Fruit fly (Drosophila melanogaster): Measurements from ENCODE around the gene CG9853.

Gene CG9853

DNA sequence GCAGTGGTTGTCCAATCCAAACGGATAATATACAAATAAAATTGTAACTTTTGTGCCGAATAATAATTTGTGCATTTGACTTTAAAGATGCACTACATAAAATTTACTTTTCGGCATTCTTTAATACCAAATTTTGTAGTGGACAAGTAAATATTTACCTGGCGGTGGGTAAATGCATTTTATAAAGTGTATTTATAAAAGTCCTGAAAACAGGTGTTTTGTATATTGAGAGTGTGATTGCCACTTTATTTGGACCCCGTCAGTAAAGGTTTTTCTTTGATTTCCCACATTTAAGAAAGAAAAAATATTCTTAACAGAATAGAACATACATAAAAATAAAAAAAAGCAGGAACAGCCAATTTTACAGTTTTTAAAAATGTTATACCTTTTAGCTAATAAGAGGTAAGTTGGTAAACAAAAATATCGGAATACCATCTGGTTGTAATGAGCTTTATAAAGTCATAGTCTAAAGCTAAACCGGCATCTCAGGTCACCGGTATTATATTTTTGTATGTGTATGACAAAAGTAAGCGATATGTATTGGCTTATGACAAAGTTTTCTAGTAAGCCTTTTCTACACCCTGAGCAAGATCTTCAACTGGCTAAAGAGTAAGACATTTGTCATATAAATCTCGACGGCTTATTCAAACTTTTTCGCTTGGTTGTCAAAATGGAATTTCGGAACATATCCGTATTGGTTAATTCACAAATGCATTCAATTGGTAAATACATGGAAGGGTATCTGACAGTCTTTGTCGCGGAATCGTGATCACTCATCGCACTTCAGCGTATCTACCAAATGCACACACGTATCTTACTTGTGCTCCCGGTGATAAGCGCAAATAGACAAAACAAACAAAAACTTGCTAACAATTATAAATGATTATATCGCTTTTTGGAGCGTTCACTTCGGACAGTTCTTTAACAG, 6.9 kb downstream of the CG9853 start (continued):
- peak; percentile 83 for TF ChIP-seq Aef1 (GFP tag; IDR thresholded peaks at IDR 0.05)
- peak; percentile 83 for TF ChIP-seq CG17361 (GFP tag; IDR thresholded peaks at IDR 0.05)
- TF ChIP-seq fd64A (GFP tag; optimal IDR thresholded peaks at IDR 0.05): peak; percentile 75
- TF ChIP-seq CG2199 (GFP tag; IDR thresholded peaks at IDR 0.05): peak; percentile 91; the same call in 2 of the 3 replicates
- peak; percentile 75 for TF ChIP-seq NK7.1 (GFP tag; optimal IDR thresholded peaks at IDR 0.05)
- TF ChIP-seq Hmr (GFP tag; optimal IDR thresholded peaks at IDR 0.05): peak; percentile 89
- TF ChIP-seq Taf1 (GFP tag; IDR thresholded peaks at IDR 0.05): peak; percentile 70; the same call in 1 of the 2 replicates
- TF ChIP-seq en (GFP tag; optimal IDR thresholded peaks at IDR 0.05): peak; percentile 73
- TF ChIP-seq sens-2 (GFP tag; IDR thresholded peaks at IDR 0.05): peak; percentile 53; the same call in 1 of the 2 replicates
- peak; percentile 51 for TF ChIP-seq Lhr (GFP tag; optimal IDR thresholded peaks at IDR 0.05)
- TF ChIP-seq esg (GFP tag; conservative IDR thresholded peaks at IDR 0.05): peak; percentile 86
- TF ChIP-seq Eip74EF (GFP tag; optimal IDR thresholded peaks at IDR 0.05): peak in 1 of 2 experiments; percentile 85
- peak; percentile 97 for TF ChIP-seq CG12769 (tag; optimal IDR thresholded peaks at IDR 0.05)
- TF ChIP-seq CG7745 (tag; optimal IDR thresholded peaks at IDR 0.05): no peak
- peak; percentile 77 for TF ChIP-seq CG10267 (tag; optimal IDR thresholded peaks at IDR 0.05)
- peak; percentile 94 for TF ChIP-seq dysf (GFP tag; IDR thresholded peaks at IDR 0.05)
- TF ChIP-seq CG31388 (GFP tag; optimal IDR thresholded peaks at IDR 0.05): peak; percentile 74
- peak; percentile 93 for TF ChIP-seq ci (GFP tag; IDR thresholded peaks at IDR 0.05)
- TF ChIP-seq Max (GFP tag; optimal IDR thresholded peaks at IDR 0.05): peak; percentile 85
- TF ChIP-seq CG3726 (GFP tag; IDR thresholded peaks at IDR 0.05): peak; percentile 75
- TF ChIP-seq CG6813 (GFP tag; optimal IDR thresholded peaks at IDR 0.05): peak; percentile 78
- peak; percentile 82 for TF ChIP-seq Sox100B (GFP tag; optimal IDR thresholded peaks at IDR 0.05)
- TF ChIP-seq mirr (GFP tag; optimal IDR thresholded peaks at IDR 0.05): peak; percentile 90
- peak; percentile 79 for TF ChIP-seq CG5180 (GFP tag; optimal IDR thresholded peaks at IDR 0.05)
- peak; percentile 46; the same call in 1 of the 2 replicates for TF ChIP-seq CG4404 (GFP tag; IDR thresholded peaks at IDR 0.05)
- TF ChIP-seq jigr1 (GFP tag; IDR thresholded peaks at IDR 0.05): 0 out of 3 replicates have a peak, but pooled peaks have one; percentile 50
- peak; percentile 75 for TF ChIP-seq CG10543 (GFP tag; optimal IDR thresholded peaks at IDR 0.05)
- TF ChIP-seq CG11723 (GFP tag; optimal IDR thresholded peaks at IDR 0.05): peak; percentile 70
- TF ChIP-seq CG1529 (GFP tag; optimal IDR thresholded peaks at IDR 0.05): peak; percentile 69
- peak; percentile 77; the same call in 2 of the 3 replicates for TF ChIP-seq CG2889 (GFP tag; IDR thresholded peaks at IDR 0.05)
- no peak for TF ChIP-seq dan (GFP tag; IDR thresholded peaks at IDR 0.05)
- TF ChIP-seq sc (optimal IDR thresholded peaks at IDR 0.05): no peak
- peak; percentile 47 for TF ChIP-seq sc (GFP tag; optimal IDR thresholded peaks at IDR 0.05)
- peak; percentile 84 for TF ChIP-seq tx (GFP tag; optimal IDR thresholded peaks at IDR 0.05)
- TF ChIP-seq Ets97D (GFP tag; optimal IDR thresholded peaks at IDR 0.05): peak; percentile 72
- TF ChIP-seq CG2678 (tag; optimal IDR thresholded peaks at IDR 0.05): peak; percentile 93
- TF ChIP-seq Nf-YA (GFP tag; IDR thresholded peaks at IDR 0.05): peak; percentile 74
- TF ChIP-seq fd3F (GFP tag; optimal IDR thresholded peaks at IDR 0.05): peak; percentile 79
- TF ChIP-seq CG9932 (GFP tag; IDR thresholded peaks at IDR 0.05): peak; percentile 76
- peak; percentile 92 for TF ChIP-seq CG11504 (tag; optimal IDR thresholded peaks at IDR 0.05)
- no peak for TF ChIP-seq mld (GFP tag; IDR thresholded peaks at IDR 0.05; ENCODE audit: partially characterized antibody)
- TF ChIP-seq Jarid2 (GFP tag; optimal IDR thresholded peaks at IDR 0.05): no peak
- peak; percentile 80 for TF ChIP-seq CG4854 (GFP tag; optimal IDR thresholded peaks at IDR 0.05)
- peak; percentile 89 for TF ChIP-seq Dbx (GFP tag; IDR thresholded peaks at IDR 0.05)
- TF ChIP-seq nmo (GFP tag; optimal IDR thresholded peaks at IDR 0.05): peak; percentile 93
- TF ChIP-seq CG18262 (tag; optimal IDR thresholded peaks at IDR 0.05): peak; percentile 89
- TF ChIP-seq CG31441 (GFP tag; IDR thresholded peaks at IDR 0.05): peak; percentile 91
- TF ChIP-seq pita (GFP tag; optimal IDR thresholded peaks at IDR 0.05): no peak

All from whole organism, embryonic.